Fruit fly (Drosophila melanogaster) whole organism, embryonic: ENCODE data around the gene mthl12.

Source experiments
- CG11398 ChIP-seq: fragments of 200-800 bp; sonication (Bioruptor generic); optimal IDR thresholded peaks from 2 replicates; lab custom pipeline; 2016; ENCODE audit warnings: missing biosample characterization, missing genetic modification characterization
- CG3163 ChIP-seq: fragments of 200-800 bp; sonication (Bioruptor generic); optimal IDR thresholded peaks from 3 replicates; lab custom pipeline; 2016; ENCODE audit warnings: missing biosample characterization, missing genetic modification characterization
- CG4617 ChIP-seq: fragments of 200-800 bp; sonication (Bioruptor generic); optimal IDR thresholded peaks from 3 replicates; lab custom pipeline; 2016; ENCODE audit warnings: missing biosample characterization, missing genetic modification characterization, borderline replicate concordance
- Lpt ChIP-seq: fragments of >200 bp; optimal IDR thresholded peaks from 2 replicates; lab custom pipeline; 2018; ENCODE audit warnings: missing biosample characterization, missing genetic modification characterization
- Max ChIP-seq: fragments of 200-800 bp; sonication (Bioruptor generic); optimal IDR thresholded peaks from 2 replicates; lab custom pipeline; 2016; ENCODE audit warnings: missing biosample characterization, mild to moderate bottlenecking, missing genetic modification characterization
- amos ChIP-seq: fragments of 200-800 bp; sonication (Bioruptor generic); IDR thresholded peaks from 2 replicates; pipeline ENCODE4 v1.3.6; 2022; ENCODE audit warnings: missing biosample characterization, missing genetic modification characterization; ENCODE audit not compliant: partially characterized antibody
- fru ChIP-seq: fragments of >200 bp; optimal IDR thresholded peaks from 2 replicates; lab custom pipeline; 2017
- pho ChIP-seq: fragments of 200-800 bp; sonication (Bioruptor generic); optimal IDR thresholded peaks from 2 replicates; lab custom pipeline; 2016; ENCODE audit warnings: missing biosample characterization, missing genetic modification characterization
- usp ChIP-seq: fragments of >200 bp; optimal IDR thresholded peaks from 2 replicates; lab custom pipeline; 2017; ENCODE audit warnings: missing biosample characterization, missing genetic modification characterization

dm6 chr3R:13363347-13363994 lies 10.0 kb downstream of the mthl12 start:
- TF ChIP-seq CG3163 (GFP tag; lab: Kevin White, UChicago) (no peak), CG4617 (GFP tag; lab: Kevin White, UChicago) (no peak), pho (GFP tag; lab: Kevin White, UChicago) (no peak), amos (GFP tag; lab: Robert Waterston, UW) (no peak), usp (GFP tag; lab: Kevin White, UChicago) (no peak), Lpt (no peak), CG11398 (GFP tag; lab: Kevin White, UChicago) (no peak), fru (lab: Kevin White, UChicago) (no peak), Max (no peak)
